Worm (Caenorhabditis elegans): ENCODE measurements around the gene Y39B6A.1.

Gene Y39B6A.1

DNA sequence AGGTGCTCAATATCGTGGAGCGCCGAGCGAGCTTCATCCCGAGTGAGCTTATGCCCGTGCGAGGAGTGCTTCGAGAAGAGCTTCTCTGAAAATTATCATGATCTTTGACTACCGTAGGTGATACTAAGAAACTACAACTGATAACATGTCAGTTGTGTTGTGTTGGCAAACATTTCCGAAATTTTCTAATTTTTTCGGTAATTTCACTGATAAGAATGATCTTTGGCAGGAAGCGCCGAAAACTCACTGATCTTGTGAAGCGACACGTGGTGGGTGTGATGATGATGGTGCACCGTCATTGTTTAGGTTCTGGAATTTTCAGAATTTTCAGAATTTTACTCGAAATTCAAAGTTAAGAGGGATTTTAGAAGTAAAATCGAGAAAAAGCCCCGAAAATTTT lies at the start of gene Y39B6A.1:
TSS of gene Y39B6A.1 (minus strand) at position 309 of the 400 bp plus-strand sequence.
- TF ChIP-seq klf-2 (GFP tag; conservative IDR thresholded peaks at IDR 0.05): no peak

DNA sequence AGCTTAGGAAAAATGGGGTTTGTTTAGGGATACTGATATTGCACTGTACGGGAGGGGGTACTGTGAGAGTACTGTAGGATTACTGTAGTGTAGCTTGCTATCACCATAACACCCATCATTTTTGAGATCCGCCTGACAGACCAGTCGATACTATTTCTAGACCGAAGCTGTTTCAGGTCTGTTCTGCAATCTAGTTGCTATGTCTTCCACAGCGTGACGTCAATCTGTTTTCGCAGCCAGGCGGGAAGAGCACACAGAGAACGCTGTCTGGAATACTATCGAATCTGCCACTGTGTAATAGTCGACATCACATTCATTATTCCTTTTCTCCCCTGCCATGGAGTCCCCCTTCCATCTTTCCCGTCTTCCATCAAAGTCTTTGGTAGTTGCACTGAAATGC lies 48.4 kb upstream of the Y39B6A.1 start, which contains the start of gene F21D9.11:
TSS of gene F21D9.11 (plus strand) at position 301 of the 400 bp plus-strand sequence.
- no peak for TF ChIP-seq tab-1 (GFP tag; IDR thresholded peaks at IDR 0.05)
- TF ChIP-seq ref-1 (GFP tag; conservative IDR thresholded peaks at IDR 0.05): no peak
- no peak for TF ChIP-seq ztf-29 (GFP tag; IDR thresholded peaks at IDR 0.05)
- TF ChIP-seq klf-2 (GFP tag; conservative IDR thresholded peaks at IDR 0.05): no peak
- no peak for TF ChIP-seq med-1 (GFP tag; optimal IDR thresholded peaks at IDR 0.05; ENCODE audit: insufficient read depth)
- TF ChIP-seq T22C8.4 (GFP tag; IDR thresholded peaks at IDR 0.05): no peak
- TF ChIP-seq flt-1 (GFP tag; IDR thresholded peaks at IDR 0.05): no peak
- no peak for TF ChIP-seq ztf-23 (GFP tag; IDR thresholded peaks at IDR 0.05)
- TF ChIP-seq cog-1 (tag; optimal IDR thresholded peaks at IDR 0.05): no peak

DNA sequence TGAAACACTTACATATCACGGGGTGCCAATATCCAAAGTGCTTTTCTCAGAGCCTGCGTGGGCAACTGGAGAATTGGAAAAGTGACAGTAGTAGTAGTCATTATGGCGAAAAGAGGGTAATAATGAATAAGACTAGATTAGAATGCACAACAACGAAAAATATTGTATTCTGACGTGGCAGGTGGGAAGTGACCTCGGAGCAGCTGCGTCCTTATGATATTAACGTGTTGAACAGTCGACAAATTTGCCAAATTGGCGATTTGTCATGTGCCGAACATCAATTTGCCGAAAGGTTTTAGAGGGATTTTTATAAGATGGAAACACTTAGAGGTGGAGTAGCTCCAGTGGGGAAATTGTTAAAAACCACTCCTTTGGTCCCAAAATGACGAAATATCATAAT lies 47.6 kb upstream of the Y39B6A.1 start, which contains the start of gene str-81:
TSS of gene str-81 (minus strand) at position 101 of the 400 bp plus-strand sequence.
- no peak for TF ChIP-seq med-1 (GFP tag; optimal IDR thresholded peaks at IDR 0.05; ENCODE audit: insufficient read depth)

DNA sequence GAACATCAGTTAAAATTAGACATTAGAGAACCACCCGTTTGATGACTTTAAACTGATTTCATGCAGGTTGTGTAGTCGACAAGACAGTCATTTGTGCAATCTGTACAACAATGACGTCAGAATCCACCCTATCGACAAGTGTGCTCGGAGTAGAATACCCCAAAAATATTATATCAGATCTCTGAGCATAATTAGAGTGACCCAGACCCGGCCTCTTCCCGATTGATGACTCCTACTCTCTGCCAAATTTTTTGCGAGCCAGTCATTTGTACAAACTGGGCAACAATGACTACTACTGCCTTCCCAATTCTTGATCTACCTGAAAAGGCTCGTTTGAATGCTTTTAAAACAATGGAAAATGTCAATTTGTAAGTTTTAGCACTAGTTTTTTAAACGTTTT lies 36.7 kb upstream of the Y39B6A.1 start, which contains the start of the genes fbxb-115 and fbxb-1:
TSS of gene fbxb-115 (minus strand) at position 101 of the 400 bp plus-strand sequence.
TSS of gene fbxb-1 (plus strand) at position 226 of the 400 bp plus-strand sequence.
- no peak for TF ChIP-seq T22C8.4 (GFP tag; IDR thresholded peaks at IDR 0.05)
- no peak for TF ChIP-seq ztf-29 (GFP tag; IDR thresholded peaks at IDR 0.05)
- no peak for TF ChIP-seq med-1 (GFP tag; optimal IDR thresholded peaks at IDR 0.05; ENCODE audit: insufficient read depth)
- TF ChIP-seq ref-1 (GFP tag; conservative IDR thresholded peaks at IDR 0.05): no peak
- no peak for TF ChIP-seq klf-2 (GFP tag; conservative IDR thresholded peaks at IDR 0.05)
- no peak for TF ChIP-seq cog-1 (tag; optimal IDR thresholded peaks at IDR 0.05)
- no peak for TF ChIP-seq tab-1 (GFP tag; IDR thresholded peaks at IDR 0.05)
- no peak for TF ChIP-seq flt-1 (GFP tag; IDR thresholded peaks at IDR 0.05)
- no peak for TF ChIP-seq ztf-23 (GFP tag; IDR thresholded peaks at IDR 0.05)

DNA sequence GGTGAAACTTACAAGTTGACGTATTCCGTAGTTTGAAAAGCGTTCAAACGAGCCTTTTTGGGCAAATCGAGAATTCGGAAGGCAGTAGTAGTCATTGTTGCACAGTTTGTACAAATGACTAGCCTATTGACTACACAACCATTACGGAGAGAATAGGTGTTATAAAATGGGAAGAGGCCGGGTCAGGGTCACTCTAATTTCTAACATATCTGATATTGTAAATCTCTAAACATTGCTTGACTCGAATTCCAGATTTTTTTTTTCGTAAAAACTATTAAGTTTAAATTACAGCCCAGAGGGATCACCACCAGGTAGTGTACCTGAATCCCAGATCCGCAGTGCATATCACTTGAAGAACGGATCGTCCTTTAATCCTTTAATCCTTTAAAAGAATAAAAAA lies 33.8 kb upstream of the Y39B6A.1 start, which contains the start of gene fbxb-2:
TSS of gene fbxb-2 (minus strand) at position 101 of the 400 bp plus-strand sequence.
- TF ChIP-seq ztf-23 (GFP tag; IDR thresholded peaks at IDR 0.05) (no peak), T22C8.4 (GFP tag; IDR thresholded peaks at IDR 0.05) (no peak)

DNA sequence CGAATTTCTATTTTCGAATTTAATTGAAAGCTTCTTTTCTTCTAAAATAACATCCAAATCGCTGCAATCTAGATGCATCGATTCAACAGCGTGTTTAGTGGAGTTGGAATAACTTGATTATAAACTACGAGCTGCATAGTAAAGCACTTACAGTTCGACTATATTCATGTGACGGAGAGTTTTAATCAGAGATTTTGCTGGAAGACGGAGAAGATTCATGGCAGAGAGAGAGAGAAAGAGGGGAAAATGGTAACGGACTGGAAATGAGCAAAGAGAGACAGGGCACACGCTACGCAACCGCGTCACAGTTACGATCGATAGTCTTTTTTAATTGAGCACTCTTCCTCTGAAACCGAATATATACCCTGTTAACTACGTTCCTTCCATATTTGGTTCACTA lies 30.1 kb upstream of the Y39B6A.1 start, which contains the start of gene fbxb-116:
TSS of gene fbxb-116 (plus strand) at position 301 of the 400 bp plus-strand sequence.
- TF ChIP-seq ref-1 (GFP tag; conservative IDR thresholded peaks at IDR 0.05) (no peak), T22C8.4 (GFP tag; IDR thresholded peaks at IDR 0.05) (no peak), klf-2 (GFP tag; conservative IDR thresholded peaks at IDR 0.05) (no peak), med-1 (GFP tag; optimal IDR thresholded peaks at IDR 0.05; ENCODE audit: insufficient read depth) (no peak)

DNA sequence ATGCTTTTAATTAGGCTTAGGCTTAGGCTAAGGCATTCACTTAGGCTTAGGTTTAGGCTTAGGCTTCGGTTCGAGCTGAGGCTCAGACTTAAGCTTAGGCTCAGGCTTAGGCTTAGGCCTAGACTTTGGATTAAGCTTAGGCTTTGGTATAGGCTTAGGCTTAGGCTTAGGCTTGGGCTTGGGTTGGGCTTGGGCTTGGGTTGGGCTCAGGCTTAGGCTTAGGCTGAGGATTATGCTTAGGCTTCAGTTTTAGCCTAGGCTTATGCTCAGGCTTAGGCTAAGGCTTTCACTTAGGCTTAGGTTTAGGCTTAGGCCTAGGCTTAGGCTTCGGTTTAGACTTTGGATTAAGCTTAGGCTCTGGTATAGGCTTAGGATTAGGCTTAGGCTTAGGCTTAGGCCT lies 27.8 kb upstream of the Y39B6A.1 start:
- TF ChIP-seq ztf-23 (GFP tag; IDR thresholded peaks at IDR 0.05): 0 out of 2 replicates have a peak, but pooled peaks have one; percentile 13
- TF ChIP-seq T22C8.4 (GFP tag; IDR thresholded peaks at IDR 0.05): no peak
- peak; percentile 58; the same call in 1 of the 2 replicates for TF ChIP-seq tab-1 (GFP tag; IDR thresholded peaks at IDR 0.05)
- TF ChIP-seq flt-1 (GFP tag; IDR thresholded peaks at IDR 0.05): no peak

DNA sequence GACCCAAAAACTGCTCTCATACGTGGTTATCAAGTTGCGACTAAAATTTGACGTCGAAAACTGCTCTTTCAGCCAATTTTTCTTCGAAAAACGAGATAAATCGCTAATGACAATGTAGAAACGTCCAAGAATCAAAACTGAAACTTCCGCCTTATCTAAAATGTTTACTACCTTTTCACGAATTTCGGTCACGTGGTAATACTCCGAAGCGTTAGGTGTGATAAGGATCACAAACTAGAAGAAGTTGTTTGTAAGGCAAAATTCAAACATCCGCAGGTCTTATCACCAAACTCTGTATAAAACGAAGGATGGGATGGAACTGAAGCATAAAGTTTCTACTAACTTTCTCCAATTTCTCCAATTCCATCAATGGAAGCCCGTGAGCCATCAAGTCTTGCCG lies 27.0 kb upstream of the Y39B6A.1 start, which contains the start of gene sqst-3:
TSS of gene sqst-3 (plus strand) at position 370 of the 400 bp plus-strand sequence.
- TF ChIP-seq tab-1 (GFP tag; IDR thresholded peaks at IDR 0.05) (no peak), cog-1 (tag; optimal IDR thresholded peaks at IDR 0.05) (no peak), klf-2 (GFP tag; conservative IDR thresholded peaks at IDR 0.05) (no peak), ref-1 (GFP tag; conservative IDR thresholded peaks at IDR 0.05) (no peak), ztf-29 (GFP tag; IDR thresholded peaks at IDR 0.05) (no peak)

DNA sequence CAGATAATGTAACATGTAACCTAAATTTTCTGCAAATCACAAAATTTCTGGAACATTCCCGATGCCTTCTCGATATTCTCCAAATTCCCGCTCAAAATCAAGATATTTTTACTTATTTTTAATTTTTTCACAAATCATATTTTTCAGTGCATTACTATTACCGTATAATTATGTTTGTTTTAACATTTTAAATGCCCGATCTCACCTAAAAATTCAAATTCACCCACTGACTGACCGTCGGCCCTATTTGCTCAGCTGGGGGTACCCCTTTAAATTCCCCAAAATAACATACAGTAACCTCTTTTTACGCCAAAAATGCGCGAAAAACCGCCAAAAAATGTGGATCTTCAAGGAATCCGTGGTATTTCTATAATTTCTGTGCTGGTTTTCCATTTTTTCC lies 14.3 kb upstream of the Y39B6A.1 start, which contains the start of gene oac-49:
TSS of gene oac-49 (plus strand) at position 301 of the 400 bp plus-strand sequence.
- TF ChIP-seq cog-1 (tag; optimal IDR thresholded peaks at IDR 0.05) (no peak), ref-1 (GFP tag; conservative IDR thresholded peaks at IDR 0.05) (no peak), tab-1 (GFP tag; IDR thresholded peaks at IDR 0.05) (no peak), flt-1 (GFP tag; IDR thresholded peaks at IDR 0.05) (no peak), klf-2 (GFP tag; conservative IDR thresholded peaks at IDR 0.05) (no peak), T22C8.4 (GFP tag; IDR thresholded peaks at IDR 0.05) (no peak), ztf-29 (GFP tag; IDR thresholded peaks at IDR 0.05) (no peak), ztf-23 (GFP tag; IDR thresholded peaks at IDR 0.05) (no peak), med-1 (GFP tag; optimal IDR thresholded peaks at IDR 0.05; ENCODE audit: insufficient read depth) (no peak)

DNA sequence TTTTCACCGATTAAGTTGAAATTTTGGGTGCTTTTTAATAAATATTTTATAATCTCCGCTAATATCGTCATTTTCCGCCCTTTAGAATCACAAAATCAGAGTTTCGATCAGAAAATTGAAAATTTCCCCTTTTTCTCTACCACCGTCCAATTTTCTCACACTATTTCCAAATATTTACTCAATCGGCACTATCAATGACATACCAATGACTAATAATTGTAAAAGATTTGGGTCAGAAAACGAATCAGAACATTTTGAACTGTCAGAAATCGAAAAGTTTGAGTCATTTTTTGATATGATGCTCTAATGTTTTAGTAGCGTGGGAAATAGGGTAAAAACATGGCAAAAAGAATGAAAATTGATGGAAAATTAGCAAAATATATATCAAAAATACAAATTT lies 13.7 kb upstream of the Y39B6A.1 start, which contains the start of gene srr-2:
TSS of gene srr-2 (minus strand) at position 73 of the 400 bp plus-strand sequence.
- no peak for TF ChIP-seq ztf-23 (GFP tag; IDR thresholded peaks at IDR 0.05)
- TF ChIP-seq cog-1 (tag; optimal IDR thresholded peaks at IDR 0.05): no peak
- no peak for TF ChIP-seq tab-1 (GFP tag; IDR thresholded peaks at IDR 0.05)
- no peak for TF ChIP-seq T22C8.4 (GFP tag; IDR thresholded peaks at IDR 0.05)
- no peak for TF ChIP-seq ztf-29 (GFP tag; IDR thresholded peaks at IDR 0.05)
- no peak for TF ChIP-seq med-1 (GFP tag; optimal IDR thresholded peaks at IDR 0.05; ENCODE audit: insufficient read depth)
- no peak for TF ChIP-seq ref-1 (GFP tag; conservative IDR thresholded peaks at IDR 0.05)

DNA sequence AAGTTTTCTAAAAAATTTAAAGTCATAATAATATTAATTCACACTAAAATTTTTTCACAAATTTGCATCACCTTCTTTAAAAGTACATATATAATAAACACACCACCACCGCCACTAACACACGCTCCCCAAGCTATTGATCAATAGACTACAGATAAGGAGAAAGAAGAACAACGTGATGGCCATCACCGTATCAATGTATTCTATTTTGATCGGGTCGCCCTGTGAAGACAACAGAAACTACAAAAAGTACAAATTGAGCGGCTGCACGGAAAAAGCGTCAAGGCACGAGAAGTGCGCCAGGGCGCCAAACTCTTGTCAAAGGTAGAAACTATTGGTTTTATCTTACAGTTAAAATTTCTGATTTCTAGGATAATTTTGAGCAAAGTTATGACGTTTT lies 8.9 kb upstream of the Y39B6A.1 start:
- TF ChIP-seq klf-2 (GFP tag; conservative IDR thresholded peaks at IDR 0.05) (no peak), tab-1 (GFP tag; IDR thresholded peaks at IDR 0.05) (no peak), cog-1 (tag; optimal IDR thresholded peaks at IDR 0.05) (no peak), T22C8.4 (GFP tag; IDR thresholded peaks at IDR 0.05) (no peak), ztf-23 (GFP tag; IDR thresholded peaks at IDR 0.05) (no peak), ref-1 (GFP tag; conservative IDR thresholded peaks at IDR 0.05) (no peak), ztf-29 (GFP tag; IDR thresholded peaks at IDR 0.05) (no peak), med-1 (GFP tag; optimal IDR thresholded peaks at IDR 0.05; ENCODE audit: insufficient read depth) (no peak), flt-1 (GFP tag; IDR thresholded peaks at IDR 0.05) (no peak)
